Worm (Caenorhabditis elegans) whole organism, L3 larva: ENCODE data around the gene ubl-1.

Experiments
- ama-1 ChIP-seq: fragments of 150-350 bp; optimal IDR thresholded peaks from 2 replicates; lab custom pipeline; 2018
- ceh-9 ChIP-seq: sonication (generic microtip); optimal IDR thresholded peaks from 2 replicates; lab custom pipeline; 2018; ENCODE audit warnings: missing biosample characterization, missing genetic modification characterization
- egl-27 ChIP-seq: sonication (generic microtip); optimal IDR thresholded peaks from 4 replicates; lab custom pipeline; 2017; ENCODE audit warnings: missing biosample characterization, missing genetic modification reagents, missing genetic modification characterization
- elt-1 ChIP-seq: fragments of 150-350 bp; optimal IDR thresholded peaks from 2 replicates; lab custom pipeline; 2014; ENCODE audit warnings: missing biosample characterization, missing genetic modification characterization
- elt-3 ChIP-seq, 3 experiments: fragments of 150-350 bp in 1 of 3; sonication (generic microtip) in 2 of 3; optimal IDR thresholded peaks; 2 replicates in 2 of 3; 4 replicates in 1 of 3; lab custom pipeline; 2014 to 2017; ENCODE audit warnings: missing biosample characterization in 3 of 3, missing genetic modification characterization in 3 of 3
- nfya-1 ChIP-seq: sonication (generic microtip); optimal IDR thresholded peaks from 2 replicates; lab custom pipeline; 2017; ENCODE audit warnings: missing genetic modification characterization, mild to moderate bottlenecking, missing compliant biosample characterization, antibody characterized with exemption, moderate library complexity; ENCODE audit not compliant: insufficient read depth
- nhr-25 ChIP-seq: sonication (generic microtip); optimal IDR thresholded peaks from 2 replicates; lab custom pipeline; 2017; ENCODE audit warnings: missing biosample characterization, missing genetic modification characterization
- nhr-77 ChIP-seq: fragments of 150-350 bp; optimal IDR thresholded peaks from 2 replicates; lab custom pipeline; 2014; ENCODE audit warnings: missing biosample characterization, missing genetic modification characterization
- pha-4 ChIP-seq: fragments of 150-350 bp; optimal IDR thresholded peaks from 2 replicates; lab custom pipeline; 2014; ENCODE audit warnings: missing biosample characterization, missing genetic modification reagents, missing genetic modification characterization
- sea-2 ChIP-seq: fragments of 150-350 bp; sonication (generic microtip); optimal IDR thresholded peaks from 4 replicates; lab custom pipeline; 2014; ENCODE audit warnings: missing biosample characterization, missing genetic modification reagents, missing genetic modification characterization
- unc-39 ChIP-seq: sonication (generic microtip); optimal IDR thresholded peaks from 4 replicates; lab custom pipeline; 2017; ENCODE audit warnings: missing biosample characterization, missing genetic modification characterization
- unc-62 ChIP-seq: fragments of 150-350 bp; sonication (generic microtip); optimal IDR thresholded peaks from 4 replicates; lab custom pipeline; 2014; ENCODE audit warnings: missing biosample characterization, missing genetic modification reagents, missing genetic modification characterization
- ztf-11 ChIP-seq: fragments of 150-350 bp; optimal IDR thresholded peaks from 2 replicates; lab custom pipeline; 2014; ENCODE audit warnings: missing biosample characterization, missing genetic modification characterization

- TF ChIP-seq nhr-25 (tag; lab: Kevin White, UChicago) (no peak), ama-1 (lab: Kevin White, UChicago) (no peak), ztf-11 (no peak), unc-62 (GFP tag; lab: Kevin White, UChicago) (no peak), elt-3 (tag; optimal IDR thresholded peaks at IDR 0.05; lab: Kevin White, UChicago) (no peak), egl-27 (tag; lab: Kevin White, UChicago) (no peak), ceh-9 (tag; lab: Kevin White, UChicago) (no peak), sea-2 (GFP tag; lab: Kevin White, UChicago) (no peak), nhr-77 (tag; lab: Kevin White, UChicago) (no peak), elt-1 (no peak), nfya-1 (tag; lab: Kevin White, UChicago) (no peak), pha-4 (tag; lab: Kevin White, UChicago) (no peak), unc-39 (tag; lab: Kevin White, UChicago) (no peak)
These were observed 20.2 kb upstream of the ubl-1 start for ce11 chrIII:3047909-3048308.
